Fruit fly (Drosophila melanogaster) whole organism, embryonic: ENCODE measurements around the gene GNBP2.

ENCODE experiments used
- CG11093 ChIP-seq: fragments of 200-800 bp; sonication (Bioruptor generic); IDR thresholded peaks from 3 replicates; pipeline ENCODE4 v1.3.6; 2022; ENCODE audit warnings: missing biosample characterization, missing genetic modification characterization
- CG14710 ChIP-seq: fragments of 200-800 bp; sonication (Bioruptor generic); optimal IDR thresholded peaks from 3 replicates; lab custom pipeline; 2019; ENCODE audit warnings: missing biosample characterization, mild to moderate bottlenecking, missing genetic modification characterization, moderate library complexity
- CG3407 ChIP-seq: fragments of 200-800 bp; sonication (Bioruptor generic); optimal IDR thresholded peaks from 2 replicates; lab custom pipeline; 2018; ENCODE audit warnings: missing biosample characterization, mild to moderate bottlenecking, missing genetic modification characterization
- Meics ChIP-seq: fragments of 200-800 bp; sonication (Bioruptor generic); optimal IDR thresholded peaks from 2 replicates; lab custom pipeline; 2017; ENCODE audit warnings: missing biosample characterization, mild to moderate bottlenecking, missing genetic modification characterization
- amos ChIP-seq: fragments of 200-800 bp; sonication (Bioruptor generic); IDR thresholded peaks from 2 replicates; pipeline ENCODE4 v1.3.6; 2022; ENCODE audit warnings: missing biosample characterization, missing genetic modification characterization; ENCODE audit not compliant: partially characterized antibody
- dm ChIP-seq: fragments of 200-800 bp; sonication (Bioruptor generic); optimal IDR thresholded peaks from 3 replicates; lab custom pipeline; 2016; ENCODE audit warnings: missing biosample characterization, missing genetic modification characterization
- ham ChIP-seq: fragments of 200-800 bp; sonication (Bioruptor generic); IDR thresholded peaks from 2 replicates; pipeline ENCODE4 v1.3.6; 2022; ENCODE audit warnings: missing biosample characterization, missing genetic modification characterization
- lola ChIP-seq, 3 experiments: fragments of >200 bp in 2 of 3; fragments of 200-800 bp in 1 of 3; sonication (Bioruptor generic) in 1 of 3; optimal IDR thresholded peaks; 2 replicates each; lab custom pipeline; 2017 to 2019; ENCODE audit warnings: missing biosample characterization in 3 of 3, missing genetic modification characterization in 3 of 3, mild to moderate bottlenecking in 1 of 3, moderate library complexity in 1 of 3

- TF ChIP-seq CG3407 (GFP tag; lab: Kevin White, UChicago) = no peak
- TF ChIP-seq amos (GFP tag; lab: Robert Waterston, UW) = peak; percentile 100
- TF ChIP-seq CG14710 (tag; lab: Kevin White, UChicago) = peak; percentile 66
- no peak for TF ChIP-seq CG11093
- no peak for TF ChIP-seq lola (GFP tag; optimal IDR thresholded peaks at IDR 0.05; lab: Kevin White, UChicago)
- peak; percentile 17 for TF ChIP-seq Meics (GFP tag; lab: Kevin White, UChicago)
- TF ChIP-seq ham = no peak
- peak; percentile 79 for TF ChIP-seq dm (GFP tag; lab: Kevin White, UChicago)
These were observed 2.1 kb downstream of the GNBP2 start, which contains the start of gene Capr for dm6 chr3L:18672986-18673633.
